Fruit fly (Drosophila melanogaster) whole organism, larva: ENCODE data around the gene Abd-B.

ENCODE experiments used
- noc ChIP-seq: fragments of 200-800 bp; sonication (Bioruptor generic); optimal IDR thresholded peaks from 3 replicates; lab custom pipeline; 2019; ENCODE audit warnings: missing biosample characterization, mild to moderate bottlenecking, missing genetic modification characterization, moderate library complexity

Abd-B gene

DNA sequence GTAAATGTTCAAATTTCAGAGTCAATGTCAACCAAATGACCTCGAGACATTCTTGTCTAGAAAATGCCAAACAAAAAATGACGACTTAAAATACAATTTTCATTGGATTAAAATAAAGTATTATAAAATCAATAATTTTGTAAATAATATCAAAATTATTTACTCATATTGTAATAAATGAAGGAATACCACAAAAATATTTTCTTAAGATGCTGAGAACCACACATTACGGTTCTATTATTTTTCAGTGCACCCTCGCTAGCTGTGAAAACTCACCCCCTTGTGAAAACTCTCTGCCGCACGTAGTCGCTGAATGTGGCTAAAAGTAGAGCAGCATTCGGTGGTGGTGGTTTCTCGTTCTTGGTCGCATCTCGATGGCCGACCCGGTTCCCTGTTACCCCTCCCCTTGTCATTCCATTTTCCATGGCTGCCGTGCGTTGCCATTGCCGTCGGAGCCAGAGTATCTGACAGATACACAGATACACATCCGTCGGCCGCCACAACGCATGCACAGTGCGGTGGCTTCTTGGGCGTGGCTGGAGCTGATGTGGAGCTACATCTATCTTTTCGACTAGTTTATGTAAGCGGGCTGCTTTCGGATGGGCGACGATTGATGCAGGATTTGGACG is 58.6 kb downstream of the Abd-B start:
- TF ChIP-seq noc = no peak

- no peak for TF ChIP-seq noc
Observed at dm6 chr3R:16907790-16908189, 64.2 kb downstream of the Abd-B start.

DNA sequence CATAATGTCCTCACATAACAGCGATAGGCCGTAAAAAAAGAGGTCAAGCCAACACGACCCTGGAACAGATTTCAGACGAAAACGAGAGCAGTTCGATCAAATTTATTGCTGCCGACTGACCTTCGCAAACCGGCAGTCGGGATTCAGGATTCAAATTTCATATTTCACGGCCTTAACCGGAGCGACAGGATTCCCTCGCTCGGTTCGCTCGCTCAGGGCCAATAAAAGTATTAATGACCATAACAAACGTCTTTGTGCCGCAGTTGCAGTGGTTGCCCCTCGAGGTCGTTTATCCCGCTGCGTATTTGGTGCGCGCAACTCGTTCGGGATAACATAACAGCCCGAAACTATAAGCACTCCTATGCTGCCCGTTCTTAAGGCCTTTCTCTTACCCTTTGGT is 70.0 kb downstream of the Abd-B start:
- no peak for TF ChIP-seq noc

DNA sequence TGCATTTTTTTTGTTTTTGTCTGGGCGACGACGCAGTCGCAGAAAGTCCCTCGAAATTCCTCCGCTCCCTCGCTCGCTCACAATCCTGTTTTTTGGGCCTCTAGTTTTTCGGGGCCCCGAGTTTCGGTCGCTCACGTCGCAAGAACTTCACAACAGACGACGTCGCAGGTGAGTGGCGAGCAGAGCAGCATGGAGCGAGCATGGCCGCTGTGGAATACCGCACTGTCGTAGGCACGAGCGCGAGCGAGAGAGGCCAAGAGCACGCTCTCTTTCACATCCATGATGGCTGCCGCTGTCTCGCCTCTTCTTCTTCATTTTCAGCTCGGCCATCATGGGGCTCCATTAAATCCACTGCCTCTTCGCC is 72.4 kb downstream of the Abd-B start:
- no peak for TF ChIP-seq noc

DNA sequence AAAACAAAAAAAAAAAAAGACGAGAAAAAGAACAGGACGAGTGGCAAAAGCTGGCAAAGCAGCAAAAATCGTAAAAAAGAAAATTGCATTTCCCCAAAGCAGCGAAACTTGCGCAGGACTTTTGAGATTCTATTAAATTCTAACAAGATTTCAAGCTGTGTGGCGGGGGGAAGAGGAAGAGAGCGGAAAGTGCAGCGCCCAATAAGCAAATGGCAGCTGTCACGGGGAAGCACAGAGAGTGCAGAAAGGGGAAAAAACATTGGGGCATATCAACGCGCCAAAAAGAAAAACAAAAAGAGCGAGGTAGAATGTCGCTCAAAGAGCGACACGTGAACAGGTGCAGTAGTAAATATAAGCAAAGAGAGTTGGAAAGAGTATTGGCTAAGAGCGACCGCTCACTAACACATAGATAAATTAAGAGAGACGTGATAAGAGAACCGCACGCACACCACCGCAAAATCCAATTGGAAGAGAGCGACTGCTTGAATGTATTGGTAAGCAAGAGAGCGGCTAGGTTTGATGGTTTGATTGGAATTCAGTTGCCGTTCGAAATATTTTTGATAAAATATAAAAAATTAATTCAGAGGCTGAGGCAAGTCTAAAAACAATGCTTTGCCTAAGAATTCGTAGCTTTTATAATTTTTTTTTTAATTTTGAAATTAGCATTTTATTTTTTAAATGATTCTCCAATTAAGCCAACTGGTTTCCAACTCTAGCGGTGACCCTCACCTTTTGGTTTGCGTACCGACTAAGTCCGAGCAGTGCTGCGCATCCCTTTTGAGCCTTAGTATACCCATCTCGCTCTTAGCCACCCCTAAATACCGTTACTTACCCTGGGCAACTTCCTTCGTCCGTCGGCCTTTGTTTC is 73.0 kb downstream of the Abd-B start:
- no peak for TF ChIP-seq noc

dm6 chr3R:16898385-16898784 is 73.7 kb downstream of the Abd-B start:
- no peak for TF ChIP-seq noc

- TF ChIP-seq noc = no peak
Observed at dm6 chr3R:16896193-16896592, 75.8 kb downstream of the Abd-B start, which contains the start of gene MSAmiP. TSS of gene MSAmiP (minus strand) at chr3R:16896293.

DNA sequence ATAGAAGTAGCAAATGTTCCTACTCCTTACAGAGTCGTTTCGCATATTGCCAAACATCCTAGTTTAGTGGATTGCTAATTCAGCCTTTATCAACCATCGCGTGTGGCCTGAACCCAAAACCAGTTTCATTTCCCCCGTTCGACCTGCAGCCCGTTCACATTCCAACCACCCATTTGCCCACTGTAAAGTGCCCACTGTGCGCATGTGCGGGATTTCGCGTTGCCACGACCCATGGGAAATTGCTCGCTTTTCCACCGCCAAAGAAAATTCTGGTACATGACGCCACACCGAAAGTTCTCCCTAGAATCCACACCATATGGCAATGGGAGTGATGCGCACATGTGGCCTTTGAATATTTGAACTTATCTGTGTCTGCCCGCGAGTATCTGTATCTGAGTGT is 78.7 kb downstream of the Abd-B start:
- TF ChIP-seq noc = no peak

DNA sequence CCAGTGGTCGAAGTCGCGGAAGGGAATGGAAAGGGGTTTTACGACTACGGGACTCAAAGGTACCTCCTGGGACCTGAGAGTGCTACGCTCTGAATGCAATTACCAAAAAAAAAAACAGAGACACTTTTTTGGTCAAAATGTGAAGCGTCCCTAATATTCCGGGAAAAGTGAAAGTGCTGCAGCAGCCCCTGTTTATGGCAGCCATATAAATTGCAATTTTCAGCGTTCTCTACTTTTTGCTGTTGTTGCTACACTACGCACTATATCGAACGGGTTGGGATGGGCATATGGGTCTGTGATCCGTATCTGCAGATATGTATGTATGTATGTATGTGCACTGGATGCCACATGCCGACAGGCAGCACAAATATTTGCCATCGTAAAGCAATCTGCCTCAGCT is 80.0 kb downstream of the Abd-B start:
- no peak for TF ChIP-seq noc

DNA sequence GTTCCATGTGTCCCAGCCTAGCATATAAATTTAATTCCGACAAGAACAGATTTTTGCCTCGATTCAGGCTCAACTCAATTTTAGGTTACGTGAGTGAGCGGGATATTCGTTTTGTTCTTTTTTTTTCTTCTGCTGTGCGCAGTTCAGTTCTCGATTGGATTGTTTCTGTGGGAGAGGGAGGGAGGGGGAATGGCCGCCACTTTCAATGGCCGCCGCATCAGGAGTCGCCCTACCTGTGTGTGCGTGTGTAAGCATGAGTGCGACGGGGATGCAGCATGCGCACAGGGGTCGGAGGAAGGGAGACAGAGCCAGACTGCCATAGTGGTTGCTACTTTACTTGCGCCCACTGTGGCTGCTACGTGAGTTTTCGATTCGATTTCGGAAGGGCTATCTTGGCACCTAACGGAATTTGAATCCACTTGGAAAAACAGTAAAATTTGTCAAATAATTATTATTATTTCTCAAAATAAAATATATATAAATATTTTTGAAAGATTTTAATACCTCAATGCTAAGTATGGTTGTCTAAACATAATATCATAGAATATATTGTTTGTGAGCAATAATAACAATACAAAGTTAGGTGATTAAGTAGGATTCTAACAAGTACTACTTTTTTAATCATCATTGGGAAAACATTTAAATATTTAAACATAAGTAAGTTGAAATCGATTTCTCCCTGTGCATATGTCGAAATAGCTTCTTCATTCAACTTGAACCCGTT is 85.4 kb downstream of the Abd-B start:
- no peak for TF ChIP-seq noc

DNA sequence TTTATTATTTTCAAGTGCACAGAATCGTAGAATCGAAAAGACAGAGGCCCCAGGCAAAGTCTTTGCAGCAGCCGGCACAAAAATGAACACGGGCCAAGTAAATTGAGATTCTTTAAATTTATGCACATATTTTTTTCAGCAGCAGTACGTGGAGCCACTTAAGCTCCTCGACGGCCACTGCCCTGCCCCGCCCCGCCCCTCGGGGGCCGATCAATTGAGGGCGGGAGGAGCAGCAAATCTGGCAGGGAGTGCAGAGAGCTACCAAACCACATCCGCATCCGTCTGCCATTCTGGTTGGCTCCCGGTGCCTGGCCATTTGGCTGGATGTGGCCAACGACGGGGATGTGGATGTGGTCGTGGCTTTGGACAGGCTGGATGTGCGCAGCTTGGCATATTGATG is 87.5 kb downstream of the Abd-B start:
- TF ChIP-seq noc = no peak

dm6 chr3R:16882491-16882933 is 89.5 kb downstream of the Abd-B start:
- TF ChIP-seq noc = no peak

DNA sequence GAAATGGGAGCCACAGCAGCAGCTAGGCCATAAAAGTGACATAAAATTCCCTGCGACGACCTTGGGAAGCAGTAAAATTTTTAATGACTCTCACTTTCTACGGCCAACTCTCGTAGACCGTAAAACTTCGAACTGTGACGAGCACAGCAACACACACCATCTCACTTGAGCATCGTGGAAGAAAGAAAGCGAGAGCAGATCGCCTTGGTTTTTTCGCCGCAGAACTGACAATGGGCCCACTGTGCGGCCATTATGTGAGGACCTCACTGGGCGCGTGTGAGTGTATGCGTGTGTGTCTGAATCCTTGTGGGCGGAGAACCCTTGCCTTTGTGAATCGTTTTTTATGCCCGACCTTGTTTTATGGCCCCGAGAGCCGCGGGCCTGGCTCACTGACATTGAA is 93.6 kb downstream of the Abd-B start:
- TF ChIP-seq noc = no peak
